Fruit fly (Drosophila melanogaster): ENCODE results near the gene Hsp83.

- TF ChIP-seq Abd-B (GFP tag; optimal IDR thresholded peaks at IDR 0.05) (no peak), fru (GFP tag; optimal IDR thresholded peaks at IDR 0.05) (no peak), ey (GFP tag; optimal IDR thresholded peaks at IDR 0.05) (no peak), CG9705 (GFP tag; optimal IDR thresholded peaks at IDR 0.05) (no peak), usp (GFP tag; optimal IDR thresholded peaks at IDR 0.05) (no peak), dsf (GFP tag; optimal IDR thresholded peaks at IDR 0.05; ENCODE audit: borderline replicate concordance) (no peak), Myc (optimal IDR thresholded peaks at IDR 0.05) (no peak), Sp1 (GFP tag; optimal IDR thresholded peaks at IDR 0.05) (peak; percentile 6), dmrt93B (GFP tag; optimal IDR thresholded peaks at IDR 0.05) (no peak), GATAd (GFP tag; optimal IDR thresholded peaks at IDR 0.05) (no peak)
Observed at dm6 chr3L:3224740-3225719, 32.3 kb downstream of the Hsp83 start, which contains the start of gene Larp4B.
